Fruit fly (Drosophila melanogaster): ENCODE measurements around the gene CG34150.

The CG34150 gene

DNA sequence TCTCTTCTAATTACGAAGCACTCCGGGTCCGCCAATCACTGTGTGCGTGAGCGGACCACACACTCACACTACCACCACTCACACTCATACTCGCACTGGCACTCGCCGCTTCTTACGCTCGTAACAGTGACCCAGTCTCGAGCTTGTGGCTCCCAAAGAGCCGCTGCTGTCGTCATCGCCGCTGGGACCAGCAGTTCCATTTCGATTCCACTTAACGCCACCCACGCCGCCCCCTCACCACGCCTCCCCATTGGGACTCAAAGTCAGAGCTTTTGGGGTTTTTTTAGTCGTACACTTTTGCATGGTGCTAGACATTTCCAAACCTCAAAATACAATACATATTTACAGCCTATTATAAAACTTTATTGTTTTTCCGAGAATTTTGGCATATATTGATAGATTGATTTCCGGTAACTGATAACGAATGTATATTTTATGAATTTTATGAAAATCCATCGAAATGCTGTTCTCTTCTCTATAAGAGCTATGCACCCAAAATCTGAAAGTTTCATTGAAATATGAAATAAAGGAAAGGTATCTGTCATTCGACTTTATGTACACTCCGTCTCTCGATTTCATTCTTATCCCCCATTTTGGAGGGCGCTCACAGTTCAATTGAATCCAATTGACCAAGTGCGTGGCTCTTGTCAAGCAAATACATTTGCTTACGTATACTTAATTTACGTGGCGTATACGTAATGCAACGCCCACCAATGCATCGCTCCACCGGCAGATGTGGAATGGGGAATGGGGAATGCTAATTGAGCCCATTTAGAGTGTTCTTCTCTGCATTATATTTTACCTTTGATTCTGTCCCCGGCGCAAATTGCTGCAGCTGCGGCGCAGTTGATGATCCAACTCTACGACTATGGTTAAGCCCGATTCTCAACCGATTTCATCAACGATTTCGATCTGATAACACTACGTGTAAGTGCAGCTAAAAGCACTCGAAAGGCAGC, 42.5 kb upstream of the CG34150 start, which contains the start of gene CG42331 (continued):
- TF ChIP-seq CG10431 (GFP tag; optimal IDR thresholded peaks at IDR 0.05) (no peak), Xrp1 (GFP tag; IDR thresholded peaks at IDR 0.05) (peak; percentile 61; the same call in 1 of the 2 replicates), Fer1 (GFP tag; optimal IDR thresholded peaks at IDR 0.05) (no peak), Hsf (GFP tag; optimal IDR thresholded peaks at IDR 0.05) (peak; percentile 56), dmrt11E (tag; optimal IDR thresholded peaks at IDR 0.05) (no peak), CG10147 (GFP tag; optimal IDR thresholded peaks at IDR 0.05) (peak; percentile 59), inv (GFP tag; IDR thresholded peaks at IDR 0.05; ENCODE audit: partially characterized antibody) (no peak), pfk (GFP tag; optimal IDR thresholded peaks at IDR 0.05) (no peak), yki (optimal IDR thresholded peaks at IDR 0.05) (no peak), Optix (GFP tag; IDR thresholded peaks at IDR 0.05) (no peak), kah (GFP tag; optimal IDR thresholded peaks at IDR 0.05) (no peak), seq (GFP tag; IDR thresholded peaks at IDR 0.05) (peak; percentile 35; the same call in 1 of the 2 replicates), CG10462 (GFP tag; optimal IDR thresholded peaks at IDR 0.05) (peak; percentile 3), Kr (GFP tag; optimal IDR thresholded peaks at IDR 0.05) (no peak), CG30403 (GFP tag; optimal IDR thresholded peaks at IDR 0.05) (peak; percentile 81), CG13296 (GFP tag; optimal IDR thresholded peaks at IDR 0.05) (peak; percentile 47), pb (GFP tag; optimal IDR thresholded peaks at IDR 0.05) (no peak), ase (GFP tag; IDR thresholded peaks at IDR 0.05) (peak; percentile 63; the same call in 2 of the 3 replicates), twi (tag; optimal IDR thresholded peaks at IDR 0.05) (no peak), CG32532 (GFP tag; IDR thresholded peaks at IDR 0.05) (no peak), Dbx (GFP tag; IDR thresholded peaks at IDR 0.05) (0 out of 3 replicates have a peak, but pooled peaks have one; percentile 20), CG4424 (GFP tag; optimal IDR thresholded peaks at IDR 0.05) (peak; percentile 52), grau (tag; optimal IDR thresholded peaks at IDR 0.05) (peak; percentile 72), CG7987 (GFP tag; optimal IDR thresholded peaks at IDR 0.05) (no peak), gro (GFP tag; optimal IDR thresholded peaks at IDR 0.05) (no peak), sisA (GFP tag; IDR thresholded peaks at IDR 0.05) (peak; percentile 51), vnd (GFP tag; IDR thresholded peaks at IDR 0.05; ENCODE audit: partially characterized antibody) (no peak), phol (tag; optimal IDR thresholded peaks at IDR 0.05) (peak; percentile 71), Opbp (GFP tag; IDR thresholded peaks at IDR 0.05; ENCODE audit: partially characterized antibody) (no peak), lbe (GFP tag; optimal IDR thresholded peaks at IDR 0.05) (no peak), Hmr (GFP tag; optimal IDR thresholded peaks at IDR 0.05) (peak; percentile 81), NC2α (GFP tag; optimal IDR thresholded peaks at IDR 0.05) (no peak), Eip74EF (GFP tag; optimal IDR thresholded peaks at IDR 0.05) (peak in 1 of 2 experiments; percentile 77), CG9437 (GFP tag; optimal IDR thresholded peaks at IDR 0.05) (peak; percentile 66), zen2 (GFP tag; IDR thresholded peaks at IDR 0.05; ENCODE audit: partially characterized antibody) (0 out of 3 replicates have a peak, but pooled peaks have one; percentile 40), Ptx1 (GFP tag; IDR thresholded peaks at IDR 0.05) (peak; percentile 65), CG1233 (GFP tag; optimal IDR thresholded peaks at IDR 0.05) (peak; percentile 31), CG7271 (tag; optimal IDR thresholded peaks at IDR 0.05) (no peak), Sox102F (GFP tag; optimal IDR thresholded peaks at IDR 0.05) (peak; percentile 76), luna (GFP tag; optimal IDR thresholded peaks at IDR 0.05) (no peak), Taf1 (GFP tag; IDR thresholded peaks at IDR 0.05) (no peak), ash1 (GFP tag; optimal IDR thresholded peaks at IDR 0.05) (no peak), Abd-B (GFP tag; optimal IDR thresholded peaks at IDR 0.05) (peak; percentile 54), eve (GFP tag; optimal IDR thresholded peaks at IDR 0.05) (peak in 1 of 2 experiments; percentile 61), Six4 (GFP tag; optimal IDR thresholded peaks at IDR 0.05) (peak; percentile 11), Gug (GFP tag; IDR thresholded peaks at IDR 0.05) (no peak; the same call in 3 of the 4 replicates), pho (GFP tag; optimal IDR thresholded peaks at IDR 0.05) (peak; percentile 50), CG6813 (GFP tag; optimal IDR thresholded peaks at IDR 0.05) (peak; percentile 38)

Measured in whole organism, embryonic.